Worm (Caenorhabditis elegans): ENCODE data around the gene oac-29.

The oac-29 gene

DNA sequence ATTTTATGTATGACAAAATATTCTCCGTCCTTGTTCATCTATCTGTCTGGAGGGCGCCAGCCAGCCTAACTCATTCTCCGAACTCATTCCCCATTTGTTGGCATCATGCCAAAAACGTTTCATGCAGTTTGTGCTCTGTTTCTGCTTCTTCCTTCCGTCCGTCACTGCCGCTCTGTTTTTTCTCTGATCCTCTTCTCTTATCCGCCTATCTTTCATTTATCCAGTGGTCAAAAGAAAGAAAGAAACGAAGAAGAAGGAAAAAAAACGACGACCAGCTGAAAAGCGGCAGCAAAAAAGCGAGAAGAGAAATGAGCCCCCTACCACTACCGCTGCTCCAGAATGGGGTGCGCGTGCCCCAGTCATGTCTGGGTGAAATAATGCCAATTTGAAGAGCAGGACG is 27.5 kb upstream of the oac-29 start (continued):
- TF ChIP-seq hmg-1.1 (GFP tag; IDR thresholded peaks at IDR 0.05) (peak; percentile 46; the same call in 1 of the 2 replicates), daf-12 (tag; optimal IDR thresholded peaks at IDR 0.05) (no peak), R02D3.7 (tag; optimal IDR thresholded peaks at IDR 0.05) (no peak), tra-1 (GFP tag; IDR thresholded peaks at IDR 0.05) (no peak), jun-1 (tag; optimal IDR thresholded peaks at IDR 0.05) (no peak), madf-5 (GFP tag; IDR thresholded peaks at IDR 0.05) (no peak), lin-1 (GFP tag; IDR thresholded peaks at IDR 0.05) (no peak), lir-3 (tag; optimal IDR thresholded peaks at IDR 0.05) (no peak), lsy-2 (tag; optimal IDR thresholded peaks at IDR 0.05) (peak in 1 of 2 experiments; percentile 28), mes-2 (tag; optimal IDR thresholded peaks at IDR 0.05; ENCODE audit: poor library complexity, severe bottlenecking) (peak; percentile 10), ama-1 (optimal IDR thresholded peaks at IDR 0.05) (no peak), mdl-1 (tag; optimal IDR thresholded peaks at IDR 0.05) (peak in 1 of 2 experiments; percentile 54)

ce11 chrV:8662056-8663006 is 26.9 kb upstream of the oac-29 start:
- TF ChIP-seq php-3 (GFP tag; IDR thresholded peaks at IDR 0.05): no peak
- no peak for TF ChIP-seq daf-16 (GFP tag; optimal IDR thresholded peaks at IDR 0.05)
- no peak for TF ChIP-seq daf-16 (tag; optimal IDR thresholded peaks at IDR 0.05)
- TF ChIP-seq cey-2 (tag; optimal IDR thresholded peaks at IDR 0.05; ENCODE audit: borderline replicate concordance, insufficient read depth): no peak
- TF ChIP-seq snpc-4 (tag; optimal IDR thresholded peaks at IDR 0.05): no peak
- TF ChIP-seq F37D6.2 (tag; optimal IDR thresholded peaks at IDR 0.05): no peak
- no peak for TF ChIP-seq dve-1 (tag; optimal IDR thresholded peaks at IDR 0.05; ENCODE audit: insufficient read depth)
- TF ChIP-seq madf-9 (GFP tag; conservative IDR thresholded peaks at IDR 0.05): no peak
- no peak for TF ChIP-seq nhr-111 (GFP tag; optimal IDR thresholded peaks at IDR 0.05)
- TF ChIP-seq saeg-2 (GFP tag; IDR thresholded peaks at IDR 0.05): 0 out of 2 replicates have a peak, but pooled peaks have one; percentile 25
- no peak for TF ChIP-seq nhr-48 (tag; optimal IDR thresholded peaks at IDR 0.05)
- TF ChIP-seq attf-4 (tag; optimal IDR thresholded peaks at IDR 0.05): no peak
- no peak for TF ChIP-seq zip-11 (GFP tag; IDR thresholded peaks at IDR 0.05)
- no peak for TF ChIP-seq lin-29 (GFP tag; IDR thresholded peaks at IDR 0.05)
- peak in 1 of 2 experiments; percentile 17 for TF ChIP-seq lsy-2 (tag; optimal IDR thresholded peaks at IDR 0.05)
- TF ChIP-seq daf-8 (GFP tag; IDR thresholded peaks at IDR 0.05): no peak
- peak; percentile 74 for TF ChIP-seq set-16 (GFP tag; IDR thresholded peaks at IDR 0.05)
- TF ChIP-seq lin-15B (tag; optimal IDR thresholded peaks at IDR 0.05): no peak
- no peak for TF ChIP-seq ztf-7 (tag; optimal IDR thresholded peaks at IDR 0.05)
- TF ChIP-seq ZK546.5 (tag; optimal IDR thresholded peaks at IDR 0.05): no peak
- TF ChIP-seq nhr-25 (tag; optimal IDR thresholded peaks at IDR 0.05; ENCODE audit: borderline replicate concordance, insufficient read depth): peak; percentile 61
- no peak for TF ChIP-seq fkh-10 (GFP tag; optimal IDR thresholded peaks at IDR 0.05)
- no peak for TF ChIP-seq ama-1 (optimal IDR thresholded peaks at IDR 0.05)
- no peak for TF ChIP-seq zag-1 (tag; optimal IDR thresholded peaks at IDR 0.05)
- no peak for TF ChIP-seq tag-97 (GFP tag; IDR thresholded peaks at IDR 0.05)
- no peak for TF ChIP-seq lir-3 (tag; optimal IDR thresholded peaks at IDR 0.05)
- TF ChIP-seq ceh-28 (tag; optimal IDR thresholded peaks at IDR 0.05): no peak
- no peak for TF ChIP-seq nhr-41 (GFP tag; IDR thresholded peaks at IDR 0.05)
- no peak for TF ChIP-seq hif-1 (tag; optimal IDR thresholded peaks at IDR 0.05)
- peak; percentile 46 for TF ChIP-seq dmd-6 (GFP tag; IDR thresholded peaks at IDR 0.05)
- TF ChIP-seq ZK337.2 (GFP tag; IDR thresholded peaks at IDR 0.05): no peak
- no peak for TF ChIP-seq mxl-2 (GFP tag; conservative IDR thresholded peaks at IDR 0.05)
- TF ChIP-seq nhr-10 (tag; optimal IDR thresholded peaks at IDR 0.05): no peak
- no peak for TF ChIP-seq ceh-62 (tag; optimal IDR thresholded peaks at IDR 0.05)
- peak; percentile 24 for TF ChIP-seq rbr-2 (tag; optimal IDR thresholded peaks at IDR 0.05)
- no peak for TF ChIP-seq nhr-102 (tag; optimal IDR thresholded peaks at IDR 0.05)
- no peak for TF ChIP-seq vab-7 (GFP tag; IDR thresholded peaks at IDR 0.05)
- TF ChIP-seq Y75B8A.6 (GFP tag; IDR thresholded peaks at IDR 0.05): no peak
